Fruit fly (Drosophila melanogaster): ENCODE data around the gene CG14342.
A peak's percentile ranks its signal among the peaks of the same experiment; 100 is the strongest.

CG14342 gene

DNA sequence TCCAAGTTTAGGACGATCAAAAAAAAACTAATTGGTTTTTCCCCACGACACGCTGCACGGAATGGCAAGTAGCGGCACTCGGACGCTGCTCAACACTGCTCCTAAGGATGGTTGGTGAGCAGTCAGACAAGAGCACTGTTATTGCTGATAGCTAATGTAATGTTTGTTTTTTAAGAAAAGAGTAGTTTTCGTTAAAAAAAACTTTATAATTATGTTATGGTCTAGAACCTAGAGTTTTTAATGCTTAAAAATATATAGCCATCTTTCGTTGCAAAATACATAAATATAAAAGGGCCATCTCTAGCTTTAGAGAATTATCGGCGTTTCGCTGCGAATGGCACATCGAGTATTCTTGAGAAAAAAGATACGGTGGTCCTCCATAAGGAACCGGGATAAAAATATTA is 31.3 kb upstream of the CG14342 start, which contains the start of the genes Charon and CG4887:
Charon (minus strand) TSS at position 102 of the 404 bp plus-strand sequence.
CG4887 (plus strand) TSS at position 306 of the 404 bp plus-strand sequence.
- TF ChIP-seq sage (GFP tag; optimal IDR thresholded peaks at IDR 0.05) (no peak), Dfd (GFP tag; optimal IDR thresholded peaks at IDR 0.05) (no peak), lola (GFP tag; optimal IDR thresholded peaks at IDR 0.05) (no peak), h (GFP tag; optimal IDR thresholded peaks at IDR 0.05) (peak; percentile 94), rgr (GFP tag; optimal IDR thresholded peaks at IDR 0.05) (peak; percentile 90), Jra (GFP tag; optimal IDR thresholded peaks at IDR 0.05) (no peak), Myc (optimal IDR thresholded peaks at IDR 0.05) (peak; percentile 73), CG9705 (GFP tag; optimal IDR thresholded peaks at IDR 0.05) (peak; percentile 73), Vsx2 (GFP tag; optimal IDR thresholded peaks at IDR 0.05; ENCODE audit: partially characterized antibody) (no peak), foxo (GFP tag; optimal IDR thresholded peaks at IDR 0.05) (peak; percentile 41 to 93), br (GFP tag; optimal IDR thresholded peaks at IDR 0.05) (no peak), ey (GFP tag; optimal IDR thresholded peaks at IDR 0.05) (peak; percentile 89), Hr83 (GFP tag; optimal IDR thresholded peaks at IDR 0.05; ENCODE audit: poor library complexity, severe bottlenecking) (peak; percentile 16), usp (GFP tag; optimal IDR thresholded peaks at IDR 0.05) (no peak), woc (GFP tag; optimal IDR thresholded peaks at IDR 0.05) (no peak), Rel (GFP tag; optimal IDR thresholded peaks at IDR 0.05) (no peak), Rel (tag; optimal IDR thresholded peaks at IDR 0.05) (peak; percentile 100), dl (GFP tag; optimal IDR thresholded peaks at IDR 0.05; ENCODE audit: insufficient read depth in 1 of 2, partially characterized antibody in 2 of 2) (no peak), Mio (GFP tag; optimal IDR thresholded peaks at IDR 0.05) (peak; percentile 48), Sp1 (GFP tag; optimal IDR thresholded peaks at IDR 0.05) (peak; percentile 84), HLH106 (tag; optimal IDR thresholded peaks at IDR 0.05) (peak; percentile 87), Hr78 (GFP tag; optimal IDR thresholded peaks at IDR 0.05) (no peak), fru (GFP tag; optimal IDR thresholded peaks at IDR 0.05) (no peak), OdsH (GFP tag; optimal IDR thresholded peaks at IDR 0.05) (peak; percentile 88), pan (optimal IDR thresholded peaks at IDR 0.05) (no peak), sv (GFP tag; optimal IDR thresholded peaks at IDR 0.05) (peak; percentile 85), GATAd (GFP tag; optimal IDR thresholded peaks at IDR 0.05) (peak; percentile 88), Abd-B (GFP tag; optimal IDR thresholded peaks at IDR 0.05) (no peak), jim (GFP tag; optimal IDR thresholded peaks at IDR 0.05) (no peak), CrebA (GFP tag; optimal IDR thresholded peaks at IDR 0.05; ENCODE audit: borderline replicate concordance) (no peak), N (GFP tag; optimal IDR thresholded peaks at IDR 0.05) (no peak), tai (GFP tag; optimal IDR thresholded peaks at IDR 0.05) (no peak), dmrt93B (GFP tag; optimal IDR thresholded peaks at IDR 0.05) (no peak), Hnf4 (GFP tag; optimal IDR thresholded peaks at IDR 0.05) (no peak), dsf (GFP tag; optimal IDR thresholded peaks at IDR 0.05; ENCODE audit: borderline replicate concordance) (no peak), psq (GFP tag; optimal IDR thresholded peaks at IDR 0.05) (peak; percentile 83), brk (GFP tag; optimal IDR thresholded peaks at IDR 0.05) (no peak), CG32264 (GFP tag; optimal IDR thresholded peaks at IDR 0.05) (no peak), Dif (GFP tag; optimal IDR thresholded peaks at IDR 0.05; ENCODE audit: partially characterized antibody) (no peak)

DNA sequence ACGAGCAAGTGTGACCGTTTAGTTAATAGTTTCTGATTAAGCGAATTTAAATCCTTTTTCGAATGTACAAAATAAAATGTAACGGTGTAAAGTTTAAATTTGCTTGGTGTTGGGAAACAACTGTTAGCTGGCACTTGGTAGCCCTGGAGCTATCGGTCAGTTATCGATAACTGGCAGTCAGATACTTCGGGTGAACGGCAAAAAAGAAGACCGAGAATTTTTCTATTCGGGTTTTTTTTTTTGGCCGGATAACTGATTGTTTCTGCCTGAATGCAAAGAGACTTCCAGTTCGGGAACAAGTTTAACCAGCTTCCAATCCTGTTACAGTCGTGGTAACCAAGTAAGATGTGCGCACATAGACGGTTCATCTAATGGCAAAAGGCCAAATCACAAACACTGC is 26.5 kb upstream of the CG14342 start, which contains the start of gene CG4896:
CG4896 (plus strand) TSS at position 169 of the 400 bp plus-strand sequence.
- TF ChIP-seq Hr83 (GFP tag; optimal IDR thresholded peaks at IDR 0.05; ENCODE audit: poor library complexity, severe bottlenecking) = peak; percentile 36
- TF ChIP-seq Rel (GFP tag; optimal IDR thresholded peaks at IDR 0.05) = no peak
- TF ChIP-seq Rel (tag; optimal IDR thresholded peaks at IDR 0.05) = peak; percentile 86
- TF ChIP-seq dmrt93B (GFP tag; optimal IDR thresholded peaks at IDR 0.05) = no peak

DNA sequence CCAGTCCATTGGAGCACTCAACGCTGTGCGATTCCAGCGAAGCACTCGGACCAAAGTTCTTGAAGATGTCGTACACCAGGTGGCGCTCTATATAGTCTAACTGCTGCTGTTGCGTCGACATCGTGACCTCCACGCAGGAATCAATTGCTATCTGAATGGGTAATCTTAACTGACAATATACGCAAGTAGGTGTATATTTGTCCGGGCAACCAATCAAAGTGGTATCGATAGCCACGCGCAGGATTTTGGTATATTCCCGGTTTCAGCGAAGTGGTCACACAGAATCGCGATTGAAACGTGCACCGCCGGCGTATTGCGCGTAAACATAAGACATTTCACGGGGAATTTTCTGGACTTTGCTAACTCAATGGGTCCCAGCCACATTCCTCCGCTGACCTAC is 20.2 kb upstream of the CG14342 start, which contains the start of the genes CG5126 and Tgt:
CG5126 (minus strand) TSS at position 222 of the 400 bp plus-strand sequence.
Tgt (plus strand) TSS at position 267 of the 400 bp plus-strand sequence.
- TF ChIP-seq Dfd (GFP tag; optimal IDR thresholded peaks at IDR 0.05) (no peak), Rel (GFP tag; optimal IDR thresholded peaks at IDR 0.05) (no peak), Rel (tag; optimal IDR thresholded peaks at IDR 0.05) (peak; percentile 81)

Data from whole organism, wandering third instar larva.